Worm (Caenorhabditis elegans): ENCODE measurements around the gene taf-11.3.

The taf-11.3 gene

DNA sequence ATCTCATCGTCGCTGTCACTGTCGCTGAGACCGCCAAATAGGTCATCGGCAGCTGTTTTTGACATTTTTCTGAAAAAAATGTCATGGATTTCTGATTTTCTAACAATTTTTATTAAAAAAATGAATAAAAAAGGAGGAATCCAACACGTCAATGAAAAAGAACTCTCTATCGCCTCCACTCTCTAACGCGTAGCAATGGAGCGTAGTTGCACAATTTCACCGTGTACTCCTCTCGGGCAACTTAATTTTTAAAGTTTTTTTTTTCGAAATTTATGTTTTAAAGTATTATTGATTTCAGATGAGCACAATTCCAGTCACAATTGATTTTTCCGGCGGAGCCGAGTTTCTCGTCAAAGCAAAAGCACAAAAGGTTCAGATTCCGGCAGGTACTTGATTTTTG, at the start of gene taf-11.3, which contains the start of gene urm-1 (continued):
- peak; percentile 84 for TF ChIP-seq rnt-1 (tag; optimal IDR thresholded peaks at IDR 0.05)
- peak; percentile 60 for TF ChIP-seq egl-13 (tag; optimal IDR thresholded peaks at IDR 0.05)
- TF ChIP-seq nhr-11 (tag; optimal IDR thresholded peaks at IDR 0.05), result no peak
- no peak for TF ChIP-seq unc-30 (tag; optimal IDR thresholded peaks at IDR 0.05)
- TF ChIP-seq efl-3 (GFP tag; optimal IDR thresholded peaks at IDR 0.05), result no peak
- TF ChIP-seq C16A3.4 (tag; optimal IDR thresholded peaks at IDR 0.05), result peak; percentile 89
- no peak for TF ChIP-seq tlp-1 (tag; optimal IDR thresholded peaks at IDR 0.05)
- peak; percentile 80 to 86 for TF ChIP-seq efl-1 (optimal IDR thresholded peaks at IDR 0.05)
- peak; percentile 82 to 97 for TF ChIP-seq efl-1 (GFP tag; optimal IDR thresholded peaks at IDR 0.05 in 1 of 2)
- no peak for TF ChIP-seq unc-62 (GFP tag; optimal IDR thresholded peaks at IDR 0.05)
- peak; percentile 88 for TF ChIP-seq lin-15B (tag; optimal IDR thresholded peaks at IDR 0.05)
- peak in 1 of 2 experiments; percentile 67 for TF ChIP-seq ztf-11 (tag; optimal IDR thresholded peaks at IDR 0.05)
- no peak for TF ChIP-seq nhr-84 (tag; optimal IDR thresholded peaks at IDR 0.05)
- TF ChIP-seq nhr-76 (tag; optimal IDR thresholded peaks at IDR 0.05), result no peak
- TF ChIP-seq unc-130 (tag; optimal IDR thresholded peaks at IDR 0.05), result peak; percentile 98
- TF ChIP-seq zag-1 (tag; optimal IDR thresholded peaks at IDR 0.05), result no peak
- no peak for TF ChIP-seq elt-2 (tag; optimal IDR thresholded peaks at IDR 0.05)
- no peak for TF ChIP-seq ceh-90 (tag; optimal IDR thresholded peaks at IDR 0.05)
- TF ChIP-seq alr-1 (tag; optimal IDR thresholded peaks at IDR 0.05; ENCODE audit: borderline replicate concordance), result no peak
- TF ChIP-seq isw-1 (GFP tag; IDR thresholded peaks at IDR 0.05), result peak; percentile 54
- TF ChIP-seq nhr-28 (tag; optimal IDR thresholded peaks at IDR 0.05), result no peak
- TF ChIP-seq pax-3 (tag; optimal IDR thresholded peaks at IDR 0.05), result peak; percentile 31
- peak; percentile 1 for TF ChIP-seq aly-2 (tag; optimal IDR thresholded peaks at IDR 0.05)
- peak; percentile 87 to 89 for TF ChIP-seq lsy-2 (tag; optimal IDR thresholded peaks at IDR 0.05)
- peak; percentile 84 for TF ChIP-seq nhr-20 (tag; optimal IDR thresholded peaks at IDR 0.05)
- no peak for TF ChIP-seq ets-5 (GFP tag; IDR thresholded peaks at IDR 0.05)
- no peak for TF ChIP-seq pqm-1 (tag; optimal IDR thresholded peaks at IDR 0.05)
- TF ChIP-seq nhr-90 (tag; optimal IDR thresholded peaks at IDR 0.05; ENCODE audit: poor library complexity), result peak; percentile 72
- TF ChIP-seq pag-3 (tag; optimal IDR thresholded peaks at IDR 0.05; ENCODE audit: borderline replicate concordance, insufficient read depth), result no peak
- TF ChIP-seq Y116A8C.19 (tag; optimal IDR thresholded peaks at IDR 0.05; ENCODE audit: borderline replicate concordance), result no peak
- TF ChIP-seq aha-1 (tag; optimal IDR thresholded peaks at IDR 0.05), result no peak

ce11 chrIII:10552929-10553328, 47.9 kb upstream of the taf-11.3 start, which contains the start of gene T21C12.8:
Gene T21C12.8 (minus strand): TSS chrIII:10553029.
- TF ChIP-seq pag-3 (tag; optimal IDR thresholded peaks at IDR 0.05; ENCODE audit: borderline replicate concordance, insufficient read depth) (no peak), dsc-1 (tag; optimal IDR thresholded peaks at IDR 0.05) (no peak), fkh-10 (GFP tag; optimal IDR thresholded peaks at IDR 0.05) (no peak), lin-35 (GFP tag; optimal IDR thresholded peaks at IDR 0.05) (no peak), isw-1 (GFP tag; IDR thresholded peaks at IDR 0.05) (no peak), grh-1 (GFP tag; IDR thresholded peaks at IDR 0.05) (no peak), lin-15B (tag; optimal IDR thresholded peaks at IDR 0.05) (no peak), sox-4 (tag; optimal IDR thresholded peaks at IDR 0.05) (no peak), swsn-7 (tag; optimal IDR thresholded peaks at IDR 0.05) (no peak), unc-86 (tag; optimal IDR thresholded peaks at IDR 0.05) (no peak), elt-2 (tag; optimal IDR thresholded peaks at IDR 0.05) (no peak)

- TF ChIP-seq zip-4 (GFP tag; optimal IDR thresholded peaks at IDR 0.05) (no peak), efl-1 (optimal IDR thresholded peaks at IDR 0.05) (no peak), efl-1 (GFP tag; optimal IDR thresholded peaks at IDR 0.05 in 1 of 2) (peak in 1 of 2 experiments; percentile 61)
Observed at ce11 chrIII:10538757-10539213, 33.7 kb upstream of the taf-11.3 start, which contains the start of gene nlp-68. Gene nlp-68 (minus strand): TSS chrIII:10539163.
